Worm (Caenorhabditis elegans) whole organism, L3 larva: ENCODE results near the gene nurf-1.

Source experiments
- R02D3.7 ChIP-seq: fragments of 150-350 bp; optimal IDR thresholded peaks from 2 replicates; lab custom pipeline; 2014; ENCODE audit warnings: missing biosample characterization, missing genetic modification characterization
- aly-2 ChIP-seq: fragments of 150-350 bp; optimal IDR thresholded peaks from 2 replicates; lab custom pipeline; 2014; ENCODE audit warnings: missing biosample characterization, missing genetic modification characterization
- egl-27 ChIP-seq: sonication (generic microtip); optimal IDR thresholded peaks from 4 replicates; lab custom pipeline; 2017; ENCODE audit warnings: missing biosample characterization, missing genetic modification reagents, missing genetic modification characterization
- elt-1 ChIP-seq: fragments of 150-350 bp; optimal IDR thresholded peaks from 2 replicates; lab custom pipeline; 2014; ENCODE audit warnings: missing biosample characterization, missing genetic modification characterization
- lin-39 ChIP-seq: fragments of 150-350 bp; optimal IDR thresholded peaks from 2 replicates; lab custom pipeline; 2018; ENCODE audit warnings: missing biosample characterization, missing genetic modification reagents, missing genetic modification characterization
- mdl-1 ChIP-seq: fragments of 150-350 bp; optimal IDR thresholded peaks from 2 replicates; lab custom pipeline; 2014; ENCODE audit warnings: missing biosample characterization, missing genetic modification characterization
- pha-4 ChIP-seq: fragments of 150-350 bp; optimal IDR thresholded peaks from 2 replicates; lab custom pipeline; 2014; ENCODE audit warnings: missing biosample characterization, missing genetic modification reagents, missing genetic modification characterization
- skn-1 ChIP-seq: fragments of 150-350 bp; optimal IDR thresholded peaks from 2 replicates; lab custom pipeline; 2014; ENCODE audit warnings: missing biosample characterization, missing genetic modification characterization
- tbx-2 ChIP-seq: sonication (generic microtip); optimal IDR thresholded peaks from 2 replicates; lab custom pipeline; 2016; ENCODE audit warnings: mild to moderate bottlenecking, missing genetic modification characterization, missing compliant biosample characterization
- unc-39 ChIP-seq: sonication (generic microtip); optimal IDR thresholded peaks from 4 replicates; lab custom pipeline; 2017; ENCODE audit warnings: missing biosample characterization, missing genetic modification characterization
- ztf-11 ChIP-seq: fragments of 150-350 bp; optimal IDR thresholded peaks from 2 replicates; lab custom pipeline; 2014; ENCODE audit warnings: missing biosample characterization, missing genetic modification characterization

- TF ChIP-seq elt-1 (no peak), ztf-11 (tag; lab: Kevin White, UChicago) (no peak), tbx-2 (tag; lab: Kevin White, UChicago) (no peak), egl-27 (tag; lab: Kevin White, UChicago) (no peak), aly-2 (no peak), lin-39 (tag; lab: Kevin White, UChicago) (no peak), mdl-1 (tag; lab: Kevin White, UChicago) (no peak), skn-1 (no peak), unc-39 (tag; lab: Kevin White, UChicago) (no peak), R02D3.7 (tag; lab: Kevin White, UChicago) (no peak), pha-4 (tag; lab: Kevin White, UChicago) (no peak)
Observed at ce11 chrII:14361719-14362118, 28.8 kb upstream of the nurf-1 start, which contains the start of gene tebp-1.
